Fruit fly (Drosophila melanogaster): Measurements from ENCODE around the gene CG32708.

Gene CG32708

DNA sequence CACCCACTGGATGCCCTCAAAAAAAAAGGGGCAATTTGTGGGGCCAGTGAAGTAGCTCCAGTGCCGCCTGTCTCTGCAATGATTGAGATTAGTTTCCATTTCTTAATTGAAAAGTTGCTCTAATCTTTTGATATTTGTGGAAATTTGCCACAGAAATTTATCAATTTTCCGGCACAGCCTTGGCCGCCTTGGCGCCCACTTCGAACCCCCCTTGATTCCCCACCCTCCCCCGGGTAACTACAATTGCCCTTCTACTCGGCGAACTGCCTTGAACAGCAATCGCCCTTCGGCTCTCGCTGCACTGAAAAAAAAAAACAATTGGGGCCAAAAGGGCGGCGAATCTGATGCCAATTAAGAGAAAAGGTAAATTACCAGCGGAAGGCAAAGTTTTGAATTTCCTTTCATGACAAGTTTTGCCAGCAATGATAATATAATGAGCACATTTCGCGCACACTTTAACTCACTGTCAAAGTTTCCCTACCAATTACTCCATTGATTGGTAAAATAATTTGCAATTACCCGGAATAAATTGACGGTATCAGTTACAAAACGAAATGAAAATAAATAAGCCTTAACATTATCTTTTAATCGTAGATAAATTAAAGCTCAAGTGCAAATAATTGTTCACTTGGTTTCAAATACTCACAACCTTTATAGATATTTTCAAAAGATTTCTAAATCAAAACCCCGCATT, 34.1 kb downstream of the CG32708 start:
- TF ChIP-seq CTCF (optimal IDR thresholded peaks at IDR 0.05): no peak
- TF ChIP-seq CG8478 (optimal IDR thresholded peaks at IDR 0.05): no peak

DNA sequence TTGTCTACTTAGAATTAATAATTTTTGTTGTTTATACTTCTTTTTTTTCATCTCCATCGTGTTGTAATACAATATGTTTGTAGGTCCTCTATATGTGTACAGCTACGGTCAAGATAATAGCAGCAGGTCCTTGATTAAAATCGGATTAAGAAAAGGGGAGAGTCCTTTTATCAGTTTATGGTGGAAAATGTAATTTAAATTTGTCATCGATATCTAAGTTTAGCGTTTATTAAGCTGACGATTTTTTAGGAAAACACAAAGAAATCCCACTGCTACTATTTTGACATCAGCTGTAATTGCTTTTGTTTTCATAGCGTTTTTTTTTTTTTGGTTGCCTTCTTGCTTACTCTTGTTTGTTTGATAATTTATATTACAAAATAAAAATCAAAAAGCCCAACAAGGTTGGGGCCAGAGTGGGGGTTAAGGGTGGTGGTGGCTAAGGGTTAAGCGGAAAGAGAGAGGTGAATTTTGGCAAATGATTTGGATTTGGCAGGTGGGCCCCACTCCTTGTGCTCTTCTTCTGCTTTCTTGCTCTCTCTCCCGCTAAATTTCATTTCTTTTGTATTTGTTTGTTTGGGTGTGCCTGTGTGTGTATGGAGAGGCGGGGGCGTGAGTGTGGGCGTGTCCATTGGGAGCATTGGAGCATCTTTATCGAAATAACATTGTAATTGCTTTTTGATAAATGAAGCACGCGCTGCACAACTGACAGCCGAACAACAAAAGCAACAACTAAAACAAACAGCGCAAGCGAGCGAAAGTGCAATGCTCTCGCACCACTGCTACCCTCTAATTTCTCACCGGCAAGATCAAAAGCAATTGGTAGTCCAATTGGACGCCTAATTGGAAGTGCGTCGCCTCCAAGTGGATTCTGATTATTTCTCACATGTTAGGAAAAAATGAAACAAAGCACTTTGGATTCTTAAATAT, 35.4 kb downstream of the CG32708 start:
- TF ChIP-seq CTCF (optimal IDR thresholded peaks at IDR 0.05): no peak

DNA sequence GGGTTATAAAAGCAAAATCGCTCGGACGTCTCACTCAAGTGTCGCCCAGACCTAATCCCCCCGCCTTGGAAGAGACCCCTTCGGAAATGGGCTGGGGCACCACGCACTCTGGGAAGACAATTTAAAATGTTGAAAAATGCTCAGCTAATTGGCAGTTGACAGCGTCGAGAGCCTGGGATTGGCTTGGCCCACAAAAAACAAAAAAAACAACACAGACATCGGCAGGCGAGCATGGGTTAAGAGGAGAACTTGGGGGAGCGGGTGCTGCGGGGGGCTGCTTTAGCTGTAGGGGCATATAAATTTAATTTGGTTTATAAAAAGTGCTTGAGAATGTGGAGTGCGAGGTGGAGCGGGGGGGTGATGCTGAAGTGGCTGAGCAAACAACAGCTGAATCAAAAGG, 36.8 kb downstream of the CG32708 start:
- no peak for TF ChIP-seq CG8478 (optimal IDR thresholded peaks at IDR 0.05)
- no peak for TF ChIP-seq CTCF (optimal IDR thresholded peaks at IDR 0.05)

DNA sequence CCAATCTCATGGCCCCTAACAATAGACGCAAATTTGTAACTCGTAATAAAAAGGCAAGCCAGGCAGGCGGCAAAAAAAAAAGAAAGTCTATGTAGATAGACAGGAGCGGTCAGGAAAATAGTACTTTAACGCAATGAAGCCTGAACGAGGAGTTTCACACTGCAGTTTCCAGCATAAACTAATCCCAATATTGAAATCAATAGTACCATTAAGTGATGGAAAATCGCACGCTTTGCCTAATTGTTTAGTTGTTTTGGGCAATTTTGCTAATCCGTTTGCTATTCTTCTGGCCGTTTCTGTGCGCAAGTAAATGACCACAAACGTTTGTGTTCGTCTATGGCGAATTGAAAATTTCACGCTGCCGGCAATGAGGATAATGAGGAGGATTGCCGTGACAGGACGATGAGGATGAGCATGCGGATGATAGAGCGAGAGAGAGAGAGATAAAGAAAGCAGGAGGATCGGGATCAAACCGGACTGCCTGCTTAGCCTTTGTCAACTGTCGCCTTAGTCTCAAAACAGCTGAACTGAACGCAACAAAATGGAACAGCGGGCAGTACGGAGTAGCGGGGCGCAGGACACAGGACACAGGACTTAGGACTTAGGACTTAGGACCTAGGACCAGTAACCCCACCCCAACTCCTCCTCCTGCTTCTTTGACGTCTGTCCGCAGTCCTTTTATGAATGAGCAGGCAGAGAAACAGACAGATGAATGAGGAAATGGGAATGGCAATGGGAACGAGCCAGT, 41.7 kb downstream of the CG32708 start:
- TF ChIP-seq CTCF (optimal IDR thresholded peaks at IDR 0.05): no peak
- TF ChIP-seq CG8478 (optimal IDR thresholded peaks at IDR 0.05): no peak

DNA sequence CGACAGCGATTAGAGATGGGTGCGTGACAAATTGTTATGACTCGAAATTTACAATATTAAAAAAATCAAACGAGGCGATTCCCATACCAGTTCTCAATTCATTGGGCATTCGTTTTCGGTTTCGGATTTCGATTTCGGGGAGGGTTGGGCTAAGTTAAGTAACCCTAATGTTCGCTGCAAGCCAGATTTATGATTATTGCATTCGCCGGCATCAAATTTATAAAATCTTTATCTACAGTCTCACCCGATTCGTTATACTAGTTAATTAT, 42.2 kb downstream of the CG32708 start:
- TF ChIP-seq CG8478 (optimal IDR thresholded peaks at IDR 0.05) (no peak), CTCF (optimal IDR thresholded peaks at IDR 0.05) (no peak)

DNA sequence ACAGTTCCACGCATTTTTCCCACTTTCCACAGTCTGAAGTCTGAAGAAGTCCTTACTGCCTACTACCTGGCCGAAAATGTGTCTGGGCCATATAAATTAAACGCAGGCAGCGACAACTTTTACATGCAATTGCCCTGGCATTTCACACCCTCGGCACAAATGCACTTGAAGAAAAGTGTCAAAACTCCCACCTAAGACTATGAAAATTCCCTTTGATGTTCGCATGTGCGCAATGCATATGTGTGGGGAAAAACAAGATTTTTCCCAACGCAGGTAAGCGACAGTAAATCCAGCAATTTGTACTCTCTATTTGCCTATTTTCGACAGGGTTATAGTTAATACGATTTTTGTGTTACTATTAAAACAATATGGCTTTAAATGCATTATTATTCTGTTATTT, 43.7 kb downstream of the CG32708 start:
- TF ChIP-seq CG8478 (optimal IDR thresholded peaks at IDR 0.05) (no peak), CTCF (optimal IDR thresholded peaks at IDR 0.05) (no peak)

DNA sequence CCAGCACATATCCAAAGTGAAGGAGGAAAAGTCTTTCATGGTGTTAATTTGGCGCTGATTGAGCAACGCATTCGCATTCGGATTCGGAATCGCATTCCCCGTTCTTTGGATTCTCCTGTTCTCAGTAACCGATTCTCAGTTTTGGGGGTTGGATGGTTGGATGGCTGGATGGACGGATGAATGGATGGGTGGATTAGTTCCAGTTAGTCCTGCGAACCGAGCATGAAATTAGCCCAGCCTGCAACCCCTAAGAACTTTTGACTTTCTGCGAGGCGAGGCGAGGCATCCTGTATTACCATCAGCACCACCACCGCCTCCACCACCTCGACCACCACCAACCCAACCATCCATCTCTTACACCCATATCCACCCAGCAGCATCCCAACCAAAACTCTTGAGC, 44.5 kb downstream of the CG32708 start:
- TF ChIP-seq CTCF (optimal IDR thresholded peaks at IDR 0.05): no peak
- no peak for TF ChIP-seq CG8478 (optimal IDR thresholded peaks at IDR 0.05)

DNA sequence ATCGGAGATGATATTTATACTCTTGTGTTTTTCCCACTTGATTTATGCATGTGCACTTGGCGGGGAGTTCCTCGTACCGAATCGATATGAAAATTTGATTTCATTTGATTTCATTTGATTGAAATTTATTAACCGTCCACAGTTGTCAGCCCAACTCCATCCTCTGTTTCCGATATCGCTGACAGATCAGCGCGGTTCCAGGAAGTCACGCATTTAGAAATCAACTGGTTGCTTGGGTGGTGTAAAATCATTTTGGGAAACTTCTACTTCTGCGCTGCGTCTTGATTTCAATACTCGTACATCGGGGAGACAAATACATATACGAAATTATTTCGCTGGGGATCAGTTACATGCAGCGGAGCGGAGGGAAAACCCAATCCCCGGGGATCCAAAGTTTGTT, 45.8 kb downstream of the CG32708 start:
- TF ChIP-seq CG8478 (optimal IDR thresholded peaks at IDR 0.05): no peak
- no peak for TF ChIP-seq CTCF (optimal IDR thresholded peaks at IDR 0.05)

DNA sequence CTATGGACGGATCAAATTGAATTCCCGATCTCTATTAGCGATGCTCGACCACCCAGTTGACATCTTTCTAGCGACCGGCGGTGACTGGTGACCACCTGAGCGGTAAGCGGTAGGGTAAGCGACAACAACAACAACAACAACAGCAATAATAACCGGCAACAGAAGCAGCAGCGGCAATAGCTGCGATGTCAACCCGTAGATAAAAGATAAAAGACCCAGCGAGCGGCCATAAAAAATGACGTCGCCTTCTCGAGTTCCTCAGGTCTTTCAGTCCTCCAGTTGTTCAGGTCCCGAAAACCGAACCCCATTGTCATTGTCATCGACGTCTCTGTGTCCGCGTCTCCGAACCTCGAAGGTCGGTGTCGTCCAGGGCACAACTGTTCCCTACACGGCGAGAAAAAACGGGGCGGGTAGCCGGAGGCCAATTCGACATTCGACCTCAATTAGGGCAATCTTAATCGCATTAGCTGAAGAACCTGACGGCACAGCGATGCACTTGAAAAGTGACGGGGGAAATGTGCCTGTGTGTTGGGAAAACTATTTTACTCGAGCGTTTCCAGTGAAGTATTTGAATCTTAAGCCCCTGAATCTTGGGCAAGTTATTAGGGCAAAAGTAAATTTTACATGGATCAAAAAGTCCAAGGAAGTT, 47.0 kb downstream of the CG32708 start:
- TF ChIP-seq CTCF (optimal IDR thresholded peaks at IDR 0.05): no peak
- TF ChIP-seq CG8478 (optimal IDR thresholded peaks at IDR 0.05): no peak

DNA sequence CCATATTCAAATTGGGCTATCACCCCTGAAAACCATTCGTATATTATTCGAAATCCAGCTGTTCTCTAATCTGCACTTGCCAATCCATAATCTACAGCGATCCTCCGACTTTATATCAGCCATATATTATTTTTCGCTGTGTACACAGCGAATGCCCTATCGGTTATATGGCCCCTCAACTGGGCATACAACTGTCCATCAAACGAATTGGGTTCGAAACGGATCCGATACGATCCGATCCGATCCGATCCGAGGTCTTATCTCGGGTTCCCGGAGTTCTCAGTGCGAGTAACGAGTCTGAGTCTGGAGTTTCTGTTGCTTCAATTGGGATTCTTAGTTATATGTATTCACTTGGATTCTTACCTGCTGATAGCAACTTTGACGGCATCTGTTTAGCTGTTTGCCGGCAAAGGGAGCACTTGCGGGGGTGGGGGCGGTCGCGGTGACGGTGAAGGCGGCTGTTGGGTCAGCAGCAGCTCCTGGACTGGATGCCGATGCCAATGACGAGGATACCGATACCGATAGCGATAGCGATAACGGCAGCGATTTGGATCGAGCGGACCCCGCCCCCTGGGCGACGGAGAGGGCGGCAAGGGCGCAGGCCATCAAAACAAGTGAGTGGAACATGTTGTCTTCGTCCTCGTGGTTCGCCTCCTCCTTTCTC, 48.0 kb downstream of the CG32708 start:
- no peak for TF ChIP-seq CG8478 (optimal IDR thresholded peaks at IDR 0.05)
- no peak for TF ChIP-seq CTCF (optimal IDR thresholded peaks at IDR 0.05)

DNA sequence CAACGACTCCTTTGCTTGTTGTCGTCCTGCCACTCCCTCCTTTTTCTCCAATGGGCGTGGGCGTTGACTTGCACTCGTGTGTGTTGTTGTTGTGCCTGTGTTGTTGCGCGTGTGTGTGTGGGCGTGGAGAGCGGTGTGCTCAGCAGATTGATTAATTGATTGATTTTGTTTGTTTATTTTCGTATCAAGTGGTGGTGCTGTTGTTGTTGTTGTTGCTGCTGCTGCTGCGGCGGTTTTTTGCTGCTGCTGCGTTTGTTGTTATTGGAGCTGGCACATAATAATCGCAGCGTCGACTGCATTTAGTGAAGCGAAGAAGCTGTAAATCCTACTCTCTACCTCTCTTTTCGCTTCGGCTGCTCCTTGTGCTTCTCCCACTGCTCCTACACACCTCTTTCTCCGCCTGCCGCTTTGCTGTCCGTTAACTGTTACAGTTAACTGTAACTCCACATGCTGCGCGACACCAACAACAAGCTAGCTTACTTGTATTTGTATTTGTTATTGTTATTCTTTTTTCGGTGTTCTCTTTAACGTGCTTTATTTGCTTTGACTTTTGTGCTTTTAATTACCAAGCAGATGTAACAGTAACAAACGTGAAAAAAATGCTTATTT, 48.6 kb downstream of the CG32708 start:
- TF ChIP-seq CG8478 (optimal IDR thresholded peaks at IDR 0.05) (no peak), CTCF (optimal IDR thresholded peaks at IDR 0.05) (no peak)

DNA sequence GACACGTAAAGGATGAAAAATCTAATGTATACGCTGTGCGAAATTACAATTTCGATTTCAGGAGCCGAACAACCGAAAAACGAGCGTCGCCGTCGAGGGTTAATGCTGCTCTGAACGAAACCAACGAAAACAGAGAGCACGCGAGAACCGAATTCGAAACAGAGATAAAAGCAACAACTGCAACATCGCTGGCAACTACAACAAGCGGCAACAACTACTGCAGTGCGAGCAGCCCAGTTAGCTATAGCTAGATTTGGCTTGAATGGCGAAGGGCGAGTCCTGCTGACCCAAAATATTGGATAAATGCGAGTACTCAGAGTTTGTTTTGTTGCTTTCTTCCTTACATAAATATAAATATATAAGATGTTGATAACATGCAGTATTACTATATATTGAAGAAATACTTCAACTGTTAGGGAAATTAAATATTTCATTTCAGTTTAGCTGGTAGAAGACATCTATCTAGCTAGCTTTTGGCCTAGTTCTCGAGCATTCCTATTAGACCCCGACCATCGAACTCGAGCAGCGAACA, 49.3 kb downstream of the CG32708 start, which contains the start of gene fend:
Gene fend (minus strand): TSS at position 178 of the 532 bp plus-strand sequence.
- TF ChIP-seq CTCF (optimal IDR thresholded peaks at IDR 0.05) (no peak), CG8478 (optimal IDR thresholded peaks at IDR 0.05) (no peak)
